Fruit fly (Drosophila melanogaster) whole organism, prepupa: ENCODE measurements around the gene CG12662.

Experiments
- CG10631 ChIP-seq: fragments of 200-800 bp; sonication (Bioruptor generic); optimal IDR thresholded peaks from 2 replicates; lab custom pipeline; 2016; ENCODE audit warnings: missing biosample characterization, missing genetic modification characterization
- CG10669 ChIP-seq: fragments of 200-800 bp; sonication (Bioruptor generic); optimal IDR thresholded peaks from 3 replicates; lab custom pipeline; 2018; ENCODE audit warnings: missing biosample characterization, mild to moderate bottlenecking, missing genetic modification characterization, moderate library complexity
- CG11294 ChIP-seq: fragments of 200-800 bp; sonication (Bioruptor generic); IDR thresholded peaks from 2 replicates; pipeline ENCODE4 v1.3.6; 2022; ENCODE audit warnings: missing biosample characterization, missing genetic modification characterization
- CG15336 ChIP-seq: fragments of 200-800 bp; sonication (Bioruptor generic); IDR thresholded peaks from 2 replicates; pipeline ENCODE4 v1.3.6; 2022; ENCODE audit warnings: missing biosample characterization, missing genetic modification characterization
- CG1621 ChIP-seq: fragments of 200-800 bp; sonication (Bioruptor generic); optimal IDR thresholded peaks from 3 replicates; lab custom pipeline; 2018; ENCODE audit warnings: missing biosample characterization, mild to moderate bottlenecking, missing genetic modification characterization
- CG16779 ChIP-seq: fragments of 200-800 bp; sonication (Bioruptor generic); optimal IDR thresholded peaks from 3 replicates; lab custom pipeline; 2017; ENCODE audit warnings: missing biosample characterization, mild to moderate bottlenecking, missing genetic modification characterization
- CG3032 ChIP-seq: fragments of 200-800 bp; optimal IDR thresholded peaks from 2 replicates; lab custom pipeline; 2019; ENCODE audit warnings: missing biosample characterization, mild to moderate bottlenecking, missing genetic modification characterization, moderate library complexity
- CG31627 ChIP-seq: fragments of 200-800 bp; sonication (Bioruptor generic); optimal IDR thresholded peaks from 3 replicates; lab custom pipeline; 2016; ENCODE audit warnings: missing biosample characterization, missing genetic modification characterization
- CG3919 ChIP-seq: fragments of 200-800 bp; sonication (Bioruptor generic); optimal IDR thresholded peaks from 3 replicates; lab custom pipeline; 2016; ENCODE audit warnings: missing biosample characterization, missing genetic modification characterization
- CG4318 ChIP-seq: fragments of 200-800 bp; sonication (Bioruptor generic); optimal IDR thresholded peaks from 3 replicates; lab custom pipeline; 2017; ENCODE audit warnings: missing biosample characterization, mild to moderate bottlenecking, missing genetic modification characterization
- CG6163 ChIP-seq: fragments of 200-800 bp; sonication (Bioruptor generic); IDR thresholded peaks from 3 replicates; pipeline ENCODE4 v1.3.6; 2022; ENCODE audit warnings: missing biosample characterization, missing genetic modification characterization
- CG6276 ChIP-seq: fragments of 200-800 bp; sonication (Bioruptor generic); optimal IDR thresholded peaks from 2 replicates; lab custom pipeline; 2017; ENCODE audit warnings: missing biosample characterization, mild to moderate bottlenecking, missing genetic modification characterization
- CG6808 ChIP-seq: fragments of 200-800 bp; sonication (Bioruptor generic); optimal IDR thresholded peaks from 3 replicates; lab custom pipeline; 2017; ENCODE audit warnings: missing biosample characterization, missing genetic modification characterization, mild to moderate bottlenecking, moderate library complexity, missing genetic modification reagents
- CG7368 ChIP-seq: fragments of 200-800 bp; sonication (Bioruptor generic); optimal IDR thresholded peaks from 3 replicates; lab custom pipeline; 2016; ENCODE audit warnings: missing biosample characterization, missing genetic modification characterization
- CG8119 ChIP-seq: fragments of 200-800 bp; sonication (Bioruptor generic); IDR thresholded peaks from 3 replicates; pipeline ENCODE4 v1.3.6; 2022; ENCODE audit warnings: missing biosample characterization, missing genetic modification characterization
- CG9139 ChIP-seq: fragments of 200-800 bp; sonication (Bioruptor generic); optimal IDR thresholded peaks from 3 replicates; lab custom pipeline; 2017; ENCODE audit warnings: missing biosample characterization, mild to moderate bottlenecking, missing genetic modification characterization
- Eip78C ChIP-seq: fragments of 200-800 bp; sonication (Bioruptor generic); peaks from one replicate; lab custom pipeline; 2016; ENCODE audit warnings: missing biosample characterization, missing genetic modification characterization
- Eip93F ChIP-seq: fragments of 200-800 bp; sonication (Bioruptor generic); optimal IDR thresholded peaks from 2 replicates; lab custom pipeline; 2016; ENCODE audit warnings: missing biosample characterization, mild to moderate bottlenecking, missing genetic modification characterization
- Ets96B ChIP-seq: fragments of 200-800 bp; optimal IDR thresholded peaks from 2 replicates; lab custom pipeline; 2019; ENCODE audit warnings: missing biosample characterization, mild to moderate bottlenecking, missing genetic modification characterization, moderate library complexity
- Gug ChIP-seq: fragments of 200-800 bp; sonication (Bioruptor generic); IDR thresholded peaks from 2 replicates; pipeline ENCODE4 v1.3.6; 2022; ENCODE audit warnings: missing biosample characterization, missing genetic modification characterization
- Hr39 ChIP-seq: fragments of 200-800 bp; sonication (Bioruptor generic); optimal IDR thresholded peaks from 2 replicates; lab custom pipeline; 2016; ENCODE audit warnings: missing biosample characterization, missing genetic modification characterization
- Hr4 ChIP-seq: fragments of 200-800 bp; sonication (Bioruptor generic); optimal IDR thresholded peaks from 3 replicates; lab custom pipeline; 2016; ENCODE audit warnings: missing biosample characterization, missing genetic modification characterization
- Lpt ChIP-seq: fragments of 200-800 bp; sonication (Bioruptor generic); optimal IDR thresholded peaks from 3 replicates; lab custom pipeline; 2016; ENCODE audit warnings: missing biosample characterization, missing genetic modification characterization
- Met ChIP-seq: fragments of 200-800 bp; sonication (Bioruptor generic); optimal IDR thresholded peaks from 3 replicates; lab custom pipeline; 2016; ENCODE audit warnings: missing biosample characterization, missing genetic modification characterization
- Smox ChIP-seq: fragments of 200-800 bp; sonication (Bioruptor generic); optimal IDR thresholded peaks from 3 replicates; lab custom pipeline; 2016; ENCODE audit warnings: missing biosample characterization, missing genetic modification characterization
- Sox102F ChIP-seq: fragments of 200-800 bp; sonication (Bioruptor generic); optimal IDR thresholded peaks from 2 replicates; lab custom pipeline; 2016; ENCODE audit warnings: missing biosample characterization, mild to moderate bottlenecking, missing genetic modification characterization
- Sox14 ChIP-seq: fragments of 200-800 bp; sonication (Bioruptor generic); optimal IDR thresholded peaks from 3 replicates; lab custom pipeline; 2016; ENCODE audit warnings: missing biosample characterization, missing genetic modification characterization
- cyc ChIP-seq: fragments of 200-800 bp; sonication (Bioruptor generic); optimal IDR thresholded peaks from 3 replicates; lab custom pipeline; 2016; ENCODE audit warnings: missing biosample characterization, missing genetic modification characterization
- dac ChIP-seq: fragments of 200-800 bp; sonication (Bioruptor generic); optimal IDR thresholded peaks from 2 replicates; lab custom pipeline; 2017; ENCODE audit warnings: missing biosample characterization, mild to moderate bottlenecking, missing genetic modification characterization
- dsx ChIP-seq: fragments of 200-800 bp; optimal IDR thresholded peaks from 3 replicates; lab custom pipeline; 2019; ENCODE audit warnings: missing biosample characterization, mild to moderate bottlenecking, missing genetic modification characterization, moderate library complexity; ENCODE audit not compliant: poor library complexity, severe bottlenecking
- eg ChIP-seq: fragments of 200-800 bp; sonication (Bioruptor generic); IDR thresholded peaks from 3 replicates; pipeline ENCODE4 v1.3.6; 2022; ENCODE audit warnings: missing biosample characterization, missing genetic modification characterization
- esn ChIP-seq: fragments of 200-800 bp; sonication (Bioruptor generic); optimal IDR thresholded peaks from 2 replicates; lab custom pipeline; 2016; ENCODE audit warnings: missing biosample characterization, mild to moderate bottlenecking, missing genetic modification characterization, moderate library complexity
- fd59A ChIP-seq: fragments of 200-800 bp; sonication (Bioruptor generic); optimal IDR thresholded peaks from 2 replicates; lab custom pipeline; 2017; ENCODE audit warnings: missing biosample characterization, mild to moderate bottlenecking, missing genetic modification characterization, missing genetic modification reagents
- fd85E ChIP-seq: fragments of 200-800 bp; sonication (Bioruptor generic); optimal IDR thresholded peaks from 3 replicates; lab custom pipeline; 2016; ENCODE audit warnings: missing biosample characterization, missing genetic modification characterization
- fkh ChIP-seq: fragments of 200-800 bp; sonication (Bioruptor generic); optimal IDR thresholded peaks from 3 replicates; lab custom pipeline; 2017; ENCODE audit warnings: missing biosample characterization, mild to moderate bottlenecking, missing genetic modification characterization, moderate library complexity
- lz ChIP-seq: fragments of 200-800 bp; sonication (Bioruptor generic); optimal IDR thresholded peaks from 3 replicates; lab custom pipeline; 2016; ENCODE audit warnings: missing biosample characterization, missing genetic modification characterization
- pdm3 ChIP-seq: fragments of 200-800 bp; sonication (Bioruptor generic); optimal IDR thresholded peaks from 3 replicates; lab custom pipeline; 2016; ENCODE audit warnings: missing biosample characterization, missing genetic modification characterization
- spab ChIP-seq: fragments of 200-800 bp; sonication (Bioruptor generic); optimal IDR thresholded peaks from 2 replicates; lab custom pipeline; 2017; ENCODE audit warnings: missing biosample characterization, mild to moderate bottlenecking, missing genetic modification characterization, missing genetic modification reagents
- ss ChIP-seq, 2 experiments: fragments of 200-800 bp; sonication (Bioruptor generic); optimal IDR thresholded peaks; 2 replicates in 1 of 2; 3 replicates in 1 of 2; lab custom pipeline; 2017 to 2018; ENCODE audit warnings: mild to moderate bottlenecking in 2 of 2, missing biosample characterization in 2 of 2, missing genetic modification characterization in 2 of 2, moderate library complexity in 1 of 2
- svp ChIP-seq: fragments of 200-800 bp; sonication (Bioruptor generic); peaks from one replicate; lab custom pipeline; 2016; ENCODE audit warnings: missing biosample characterization, missing genetic modification characterization
- topi ChIP-seq: fragments of 200-800 bp; sonication (Bioruptor generic); optimal IDR thresholded peaks from 3 replicates; lab custom pipeline; 2016; ENCODE audit warnings: missing biosample characterization, missing genetic modification characterization
- vri ChIP-seq: fragments of 200-800 bp; sonication (Bioruptor generic); optimal IDR thresholded peaks from 3 replicates; lab custom pipeline; 2016; ENCODE audit warnings: missing biosample characterization, mild to moderate bottlenecking, missing genetic modification characterization

Gene CG12662

DNA sequence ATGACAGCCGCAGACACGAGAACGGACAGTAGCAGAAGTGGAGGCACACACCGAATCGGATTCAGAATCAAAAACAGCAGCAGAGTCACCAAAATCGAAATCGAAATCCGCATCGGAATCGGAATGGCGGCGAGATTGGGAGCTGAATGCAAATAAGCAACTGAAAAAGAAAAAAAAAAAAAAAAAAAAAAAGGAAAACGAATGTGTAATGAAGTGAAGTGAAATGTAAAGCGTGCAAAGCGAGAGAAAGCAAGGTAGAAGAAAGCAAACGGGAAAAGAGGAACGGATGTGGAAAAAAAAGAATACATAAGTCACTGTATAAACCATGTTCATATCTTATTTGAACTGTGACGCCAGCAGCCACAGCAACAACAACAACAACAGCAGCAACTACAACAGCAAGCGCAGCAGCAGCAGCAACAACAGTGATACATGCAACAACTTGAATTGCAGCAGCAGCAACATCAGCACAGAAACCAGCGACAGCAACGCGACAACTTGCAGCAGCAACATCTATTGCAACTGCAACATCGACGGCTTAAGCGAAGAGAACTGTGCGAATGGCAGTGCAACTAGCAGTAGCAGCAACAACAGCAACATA, 29.2 kb upstream of the CG12662 start:
- TF ChIP-seq ss (GFP tag; optimal IDR thresholded peaks at IDR 0.05; lab: Kevin White, UChicago), result no peak
- 0 out of 3 replicates have a peak, but pooled peaks have one; percentile 18 for TF ChIP-seq eg (GFP tag; lab: Robert Waterston, UW)
- TF ChIP-seq Hr4, result no peak
- no peak for TF ChIP-seq pdm3 (GFP tag; lab: Kevin White, UChicago)
- no peak for TF ChIP-seq CG10669 (GFP tag; lab: Kevin White, UChicago)
- no peak for TF ChIP-seq CG11294 (GFP tag; lab: Robert Waterston, UW)
- peak; percentile 67 for TF ChIP-seq svp (GFP tag; lab: Kevin White, UChicago)
- no peak for TF ChIP-seq Ets96B (tag; lab: Kevin White, UChicago)
- no peak for TF ChIP-seq CG6276 (GFP tag; lab: Kevin White, UChicago)
- no peak for TF ChIP-seq cyc (GFP tag; lab: Kevin White, UChicago)
- no peak for TF ChIP-seq CG31627
- TF ChIP-seq fkh (GFP tag; lab: Kevin White, UChicago), result no peak
- TF ChIP-seq topi (GFP tag; lab: Kevin White, UChicago), result no peak
- no peak for TF ChIP-seq Gug (GFP tag; lab: Robert Waterston, UW)
- no peak for TF ChIP-seq CG16779 (tag; lab: Kevin White, UChicago)
- peak; percentile 65 for TF ChIP-seq Eip78C (GFP tag; lab: Kevin White, UChicago)
- peak; percentile 23 for TF ChIP-seq CG3919 (GFP tag; lab: Kevin White, UChicago)
- TF ChIP-seq CG10631 (GFP tag; lab: Kevin White, UChicago), result no peak
- TF ChIP-seq CG9139 (GFP tag; lab: Kevin White, UChicago), result no peak
- TF ChIP-seq CG6163 (GFP tag; lab: Robert Waterston, UW), result peak; percentile 31; the same call in 2 of the 3 replicates
- TF ChIP-seq fd85E (GFP tag; lab: Kevin White, UChicago), result no peak
- no peak for TF ChIP-seq CG1621
- no peak for TF ChIP-seq Eip93F (GFP tag; lab: Kevin White, UChicago)

DNA sequence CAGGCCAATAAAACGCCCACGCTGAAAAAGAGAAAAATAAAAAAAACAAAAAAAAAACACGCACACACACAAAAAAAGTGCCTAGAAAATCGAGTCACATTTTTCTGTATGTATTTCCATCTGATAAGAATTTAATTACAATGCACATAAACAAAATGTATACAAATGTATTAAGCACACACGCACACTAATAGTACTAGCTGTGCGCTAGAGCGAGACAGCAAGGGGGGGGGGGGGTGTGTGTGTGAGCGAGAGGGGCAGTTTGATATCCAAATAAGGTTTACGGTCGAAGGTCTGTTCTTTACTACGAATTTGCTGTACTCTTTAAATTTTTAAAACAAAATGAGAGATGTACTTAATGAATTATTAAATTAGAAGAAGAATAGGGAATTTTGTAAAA, 28.5 kb upstream of the CG12662 start:
- no peak for TF ChIP-seq CG15336 (GFP tag; lab: Robert Waterston, UW)
- TF ChIP-seq CG7368 (GFP tag; lab: Kevin White, UChicago), result no peak
- no peak for TF ChIP-seq CG1621
- peak; percentile 80 for TF ChIP-seq fkh (GFP tag; lab: Kevin White, UChicago)
- TF ChIP-seq, all 60 proteins: peak for 1

DNA sequence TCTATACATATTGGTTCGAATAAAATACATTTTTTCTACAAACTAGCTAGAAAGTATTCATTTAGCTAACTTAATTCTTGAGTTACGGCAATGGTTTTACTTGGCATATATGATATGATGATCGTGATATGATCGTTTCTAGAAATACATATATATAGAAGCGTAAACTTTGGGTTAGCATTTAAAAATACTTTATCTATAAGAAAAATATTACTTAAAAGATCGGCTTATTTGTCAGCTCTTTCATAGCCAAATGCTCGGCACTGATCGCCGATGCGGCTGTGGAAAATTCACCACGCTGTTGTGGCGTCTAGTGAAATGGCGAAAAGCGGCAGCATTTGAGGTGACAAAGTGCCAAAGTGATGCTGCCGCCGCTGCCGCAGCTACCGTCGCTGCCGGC, 23.0 kb upstream of the CG12662 start:
- TF ChIP-seq Hr4 (peak; percentile 4), CG3032 (tag; lab: Kevin White, UChicago) (no peak), svp (GFP tag; lab: Kevin White, UChicago) (peak; percentile 50), Eip78C (GFP tag; lab: Kevin White, UChicago) (peak; percentile 58)

DNA sequence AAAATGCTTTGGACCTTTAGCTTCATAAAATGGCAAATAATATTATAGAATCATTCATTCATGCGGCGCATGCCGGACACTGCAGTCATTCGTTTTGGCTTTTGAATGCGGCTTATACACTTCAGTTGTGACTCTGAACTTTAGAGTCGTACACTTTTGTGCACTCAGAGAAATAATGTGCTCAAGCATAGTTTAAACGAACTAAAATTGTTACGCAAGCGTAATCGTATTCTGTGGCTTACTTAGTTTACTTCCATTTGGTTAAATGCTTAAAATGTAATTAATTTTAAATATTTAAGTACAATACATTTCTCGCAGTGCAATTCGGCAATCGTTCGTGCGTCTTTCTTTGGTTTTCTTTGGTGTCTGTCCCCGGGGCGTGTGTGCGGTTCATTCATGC, 20.1 kb upstream of the CG12662 start:
- TF ChIP-seq dac (GFP tag; lab: Kevin White, UChicago) (no peak), CG10669 (GFP tag; lab: Kevin White, UChicago) (peak; percentile 53), eg (GFP tag; lab: Robert Waterston, UW) (peak; percentile 51; the same call in 2 of the 3 replicates), pdm3 (GFP tag; lab: Kevin White, UChicago) (peak; percentile 40), CG9139 (GFP tag; lab: Kevin White, UChicago) (peak; percentile 13), lz (GFP tag; lab: Kevin White, UChicago) (peak; percentile 33), CG8119 (GFP tag; lab: Robert Waterston, UW) (peak; percentile 40; the same call in 1 of the 3 replicates), CG6808 (GFP tag; lab: Kevin White, UChicago) (peak; percentile 38), Hr4 (peak; percentile 37), Sox14 (GFP tag; lab: Kevin White, UChicago) (peak; percentile 29), CG6276 (GFP tag; lab: Kevin White, UChicago) (peak; percentile 1), CG6163 (GFP tag; lab: Robert Waterston, UW) (peak; percentile 70), esn (GFP tag; lab: Kevin White, UChicago) (peak; percentile 42), Met (GFP tag; lab: Kevin White, UChicago) (peak; percentile 53), CG15336 (GFP tag; lab: Robert Waterston, UW) (peak; percentile 57), fd59A (GFP tag; lab: Kevin White, UChicago) (no peak), spab (no peak), Lpt (GFP tag; lab: Kevin White, UChicago) (no peak), CG1621 (peak; percentile 12), CG4318 (peak; percentile 22), Hr39 (GFP tag; lab: Kevin White, UChicago) (peak; percentile 34), fd85E (GFP tag; lab: Kevin White, UChicago) (no peak), Gug (GFP tag; lab: Robert Waterston, UW) (no peak), CG3919 (GFP tag; lab: Kevin White, UChicago) (peak; percentile 22), cyc (GFP tag; lab: Kevin White, UChicago) (peak; percentile 24), dsx (GFP tag; lab: Kevin White, UChicago) (peak; percentile 16), Smox (GFP tag; lab: Kevin White, UChicago) (peak; percentile 29), vri (GFP tag; lab: Kevin White, UChicago) (no peak), Eip93F (GFP tag; lab: Kevin White, UChicago) (no peak), Sox102F (peak; percentile 16), CG31627 (peak; percentile 3)
